Comparison of ENCODE assay signal across 3 worm cellular contexts in the genomic region with DNA sequence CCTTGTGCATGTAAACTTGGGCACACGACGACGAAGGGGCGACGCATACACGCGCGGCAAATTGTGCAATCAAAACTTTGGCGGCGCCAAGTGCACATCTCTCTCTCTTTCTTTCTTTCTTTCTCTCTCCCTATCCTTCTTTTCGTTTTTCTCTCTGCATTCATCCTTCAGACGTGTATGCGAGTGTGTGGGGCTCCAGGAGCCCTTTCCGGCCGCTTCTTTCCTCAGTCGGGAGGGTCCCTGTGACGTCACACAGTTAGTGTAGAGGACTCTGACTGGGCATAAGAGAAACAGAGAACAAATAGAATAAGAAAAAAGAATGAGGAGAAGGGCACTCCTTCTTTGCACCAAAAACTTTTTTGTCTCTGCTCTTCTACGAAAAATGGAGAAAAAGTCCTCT.
TF ChIP-seq lines count a peak whose summit lies in the region.

No protein-coding gene starts in this region.

TF ChIP-seq in whole organism, L1 larva, 84 proteins besides CTCF, POLR2A, EP300 and RAD21 (continued from another document and continues in another):
- TF ChIP-seq lin-35 (GFP tag; optimal IDR thresholded peaks at IDR 0.05; lab: Kevin White, UChicago) (peak in 1 of 2 experiments; percentile 53), nhr-85 (tag; lab: Kevin White, UChicago) (no peak), nhr-11 (tag; optimal IDR thresholded peaks at IDR 0.05; lab: Kevin White, UChicago) (no peak), lin-39 (tag; optimal IDR thresholded peaks at IDR 0.05; lab: Kevin White, UChicago) (no peak), alr-1 (tag; optimal IDR thresholded peaks at IDR 0.05; lab: Kevin White, UChicago; ENCODE audit: borderline replicate concordance) (no peak), aha-1 (tag; optimal IDR thresholded peaks at IDR 0.05; lab: Kevin White, UChicago) (no peak), egl-27 (tag; optimal IDR thresholded peaks at IDR 0.05; lab: Kevin White, UChicago) (peak in 1 of 2 experiments; percentile 48), zip-4 (GFP tag; optimal IDR thresholded peaks at IDR 0.05; lab: Kevin White, UChicago) (peak; percentile 27), sptf-1 (tag; optimal IDR thresholded peaks at IDR 0.05; lab: Kevin White, UChicago) (no peak), nhr-12 (tag; optimal IDR thresholded peaks at IDR 0.05; lab: Kevin White, UChicago) (no peak), sox-4 (tag; optimal IDR thresholded peaks at IDR 0.05; lab: Kevin White, UChicago) (no peak), lsy-2 (tag; optimal IDR thresholded peaks at IDR 0.05; lab: Kevin White, UChicago) (peak; percentile 70 to 72), ama-1 (optimal IDR thresholded peaks at IDR 0.05; lab: Kevin White, UChicago) (no peak), lir-3 (tag; optimal IDR thresholded peaks at IDR 0.05; lab: Kevin White, UChicago; ENCODE audit: poor library complexity) (peak; percentile 2), lin-15B (tag; optimal IDR thresholded peaks at IDR 0.05; lab: Kevin White, UChicago) (no peak), hpl-2 (GFP tag; optimal IDR thresholded peaks at IDR 0.05; lab: Kevin White, UChicago) (no peak), mep-1 (tag; optimal IDR thresholded peaks at IDR 0.05; lab: Kevin White, UChicago) (peak; percentile 68), snpc-4 (tag; optimal IDR thresholded peaks at IDR 0.05; lab: Kevin White, UChicago) (no peak), F16B12.6 (tag; optimal IDR thresholded peaks at IDR 0.05; lab: Kevin White, UChicago) (no peak), ets-5 (GFP tag; IDR thresholded peaks at IDR 0.05; lab: Robert Waterston, UW) (no peak), Y116A8C.19 (tag; optimal IDR thresholded peaks at IDR 0.05; lab: Kevin White, UChicago; ENCODE audit: borderline replicate concordance) (no peak), fkh-8 (tag; optimal IDR thresholded peaks at IDR 0.05; lab: Kevin White, UChicago) (peak; percentile 69), nhr-19 (GFP tag; conservative IDR thresholded peaks at IDR 0.05; lab: Robert Waterston, UW) (peak; percentile 44), mdl-1 (tag; optimal IDR thresholded peaks at IDR 0.05; lab: Kevin White, UChicago) (peak in 1 of 2 experiments; percentile 57), nhr-237 (tag; optimal IDR thresholded peaks at IDR 0.05; lab: Kevin White, UChicago) (no peak), pqm-1 (tag; optimal IDR thresholded peaks at IDR 0.05; lab: Kevin White, UChicago) (no peak), fkh-10 (GFP tag; optimal IDR thresholded peaks at IDR 0.05; lab: Kevin White, UChicago) (peak; percentile 96), hlh-17 (GFP tag; optimal IDR thresholded peaks at IDR 0.05; lab: Kevin White, UChicago; ENCODE audit: borderline replicate concordance) (no peak), fos-1 (tag; optimal IDR thresholded peaks at IDR 0.05; lab: Kevin White, UChicago) (peak; percentile 5), nhr-84 (tag; optimal IDR thresholded peaks at IDR 0.05; lab: Kevin White, UChicago) (no peak), ces-1 (GFP tag; optimal IDR thresholded peaks at IDR 0.05; lab: Kevin White, UChicago) (peak; percentile 59), sup-37 (GFP tag; optimal IDR thresholded peaks at IDR 0.05; lab: Kevin White, UChicago) (no peak), aly-2 (tag; optimal IDR thresholded peaks at IDR 0.05; lab: Kevin White, UChicago) (no peak), tbx-2 (tag; optimal IDR thresholded peaks at IDR 0.05; lab: Kevin White, UChicago) (peak; percentile 77), ceh-82 (tag; optimal IDR thresholded peaks at IDR 0.05; lab: Kevin White, UChicago) (peak; percentile 3 to 82 (median 78)), nhr-76 (tag; optimal IDR thresholded peaks at IDR 0.05; lab: Kevin White, UChicago) (no peak), ztf-11 (tag; optimal IDR thresholded peaks at IDR 0.05; lab: Kevin White, UChicago) (no peak), unc-62 (GFP tag; optimal IDR thresholded peaks at IDR 0.05; lab: Kevin White, UChicago) (no peak), unc-98 (GFP tag; IDR thresholded peaks at IDR 0.05; lab: Robert Waterston, UW) (no peak), elt-2 (tag; optimal IDR thresholded peaks at IDR 0.05; lab: Kevin White, UChicago) (no peak), fkh-4 (tag; optimal IDR thresholded peaks at IDR 0.05; lab: Kevin White, UChicago; ENCODE audit: borderline replicate concordance) (no peak), egl-13 (tag; optimal IDR thresholded peaks at IDR 0.05; lab: Kevin White, UChicago) (peak; percentile 51)

TF ChIP-seq in whole organism, L3 larva, 47 proteins besides CTCF, POLR2A, EP300 and RAD21 (continued from another document):
- no peak for TF ChIP-seq elt-2 (tag; optimal IDR thresholded peaks at IDR 0.05; lab: Kevin White, UChicago)
- TF ChIP-seq ama-1 (optimal IDR thresholded peaks at IDR 0.05; lab: Kevin White, UChicago) = peak; percentile 10
- peak; percentile 47 for TF ChIP-seq hmg-11 (tag; optimal IDR thresholded peaks at IDR 0.05; lab: Kevin White, UChicago)
- TF ChIP-seq ztf-4 (tag; optimal IDR thresholded peaks at IDR 0.05; lab: Kevin White, UChicago) = no peak
- TF ChIP-seq ZK546.5 (tag; optimal IDR thresholded peaks at IDR 0.05; lab: Kevin White, UChicago) = no peak
- peak; percentile 49 for TF ChIP-seq egl-5 (tag; optimal IDR thresholded peaks at IDR 0.05; lab: Kevin White, UChicago)
- TF ChIP-seq unc-39 (tag; optimal IDR thresholded peaks at IDR 0.05; lab: Kevin White, UChicago) = no peak
- TF ChIP-seq sea-2 (GFP tag; optimal IDR thresholded peaks at IDR 0.05; lab: Kevin White, UChicago) = no peak
- no peak for TF ChIP-seq nhr-77 (tag; optimal IDR thresholded peaks at IDR 0.05; lab: Kevin White, UChicago)
- TF ChIP-seq ztf-11 (tag; optimal IDR thresholded peaks at IDR 0.05; lab: Kevin White, UChicago) = no peak
- TF ChIP-seq mml-1 (tag; optimal IDR thresholded peaks at IDR 0.05; lab: Kevin White, UChicago) = no peak
- no peak for TF ChIP-seq jun-1 (tag; optimal IDR thresholded peaks at IDR 0.05; lab: Kevin White, UChicago)
- TF ChIP-seq ceh-9 (tag; optimal IDR thresholded peaks at IDR 0.05; lab: Kevin White, UChicago) = no peak
- peak; percentile 23 for TF ChIP-seq lsy-12 (tag; optimal IDR thresholded peaks at IDR 0.05; lab: Kevin White, UChicago)
- TF ChIP-seq lin-15B (tag; optimal IDR thresholded peaks at IDR 0.05; lab: Kevin White, UChicago) = peak; percentile 36
- TF ChIP-seq elt-3 (tag; optimal IDR thresholded peaks at IDR 0.05; lab: Kevin White, UChicago) = no peak
- no peak for TF ChIP-seq ceh-16 (tag; optimal IDR thresholded peaks at IDR 0.05; lab: Kevin White, UChicago)
- TF ChIP-seq nhr-237 (tag; optimal IDR thresholded peaks at IDR 0.05; lab: Kevin White, UChicago) = no peak
- TF ChIP-seq skn-1 (tag; optimal IDR thresholded peaks at IDR 0.05; lab: Kevin White, UChicago) = no peak
- TF ChIP-seq ceh-28 (tag; optimal IDR thresholded peaks at IDR 0.05; lab: Kevin White, UChicago) = peak; percentile 14
- TF ChIP-seq nhr-11 (tag; optimal IDR thresholded peaks at IDR 0.05; lab: Kevin White, UChicago) = no peak
- TF ChIP-seq pha-4 (tag; optimal IDR thresholded peaks at IDR 0.05; lab: Kevin White, UChicago) = no peak
- TF ChIP-seq unc-62 (GFP tag; optimal IDR thresholded peaks at IDR 0.05; lab: Kevin White, UChicago) = peak; percentile 26
- no peak for TF ChIP-seq nhr-12 (tag; optimal IDR thresholded peaks at IDR 0.05; lab: Kevin White, UChicago)
- TF ChIP-seq pqm-1 (tag; optimal IDR thresholded peaks at IDR 0.05; lab: Kevin White, UChicago) = no peak
- TF ChIP-seq mdl-1 (tag; optimal IDR thresholded peaks at IDR 0.05; lab: Kevin White, UChicago) = peak; percentile 47
- TF ChIP-seq lin-39 (tag; optimal IDR thresholded peaks at IDR 0.05; lab: Kevin White, UChicago) = peak; percentile 93
- TF ChIP-seq daf-12 (tag; optimal IDR thresholded peaks at IDR 0.05; lab: Kevin White, UChicago) = no peak
- TF ChIP-seq nhr-76 (tag; optimal IDR thresholded peaks at IDR 0.05; lab: Kevin White, UChicago) = no peak
TF ChIP-seq in whole organism, L3 larva: peak in this region for 15.

TF ChIP-seq in whole organism, young adult, 124 proteins besides CTCF, POLR2A, EP300 and RAD21 (continued from another document and continues in another):
- TF ChIP-seq F22D6.2 (tag; optimal IDR thresholded peaks at IDR 0.05; lab: Kevin White, UChicago) (no peak), B0336.3 (GFP tag; IDR thresholded peaks at IDR 0.05; lab: Robert Waterston, UW) (no peak), hlh-26 (GFP tag; conservative IDR thresholded peaks at IDR 0.05; lab: Robert Waterston, UW) (no peak), T26A5.8 (tag; optimal IDR thresholded peaks at IDR 0.05; lab: Kevin White, UChicago) (no peak), sdz-38 (tag; optimal IDR thresholded peaks at IDR 0.05; lab: Kevin White, UChicago) (no peak), mes-4 (tag; optimal IDR thresholded peaks at IDR 0.05; lab: Kevin White, UChicago) (no peak), chd-7 (tag; optimal IDR thresholded peaks at IDR 0.05; lab: Kevin White, UChicago) (peak; percentile 69), nfya-2 (GFP tag; IDR thresholded peaks at IDR 0.05; lab: Robert Waterston, UW) (no peak), xnd-1 (tag; optimal IDR thresholded peaks at IDR 0.05; lab: Kevin White, UChicago) (no peak), unc-130 (GFP tag; optimal IDR thresholded peaks at IDR 0.05; lab: Kevin White, UChicago) (no peak), let-526 (GFP tag; IDR thresholded peaks at IDR 0.05; lab: Robert Waterston, UW) (no peak), C06A6.2 (GFP tag; conservative IDR thresholded peaks at IDR 0.05; lab: Robert Waterston, UW) (0 out of 2 replicates have a peak, but pooled peaks have one; percentile 56), mcd-1 (GFP tag; IDR thresholded peaks at IDR 0.05; lab: Robert Waterston, UW) (peak; percentile 17; the same call in 1 of the 2 replicates), egl-44 (GFP tag; IDR thresholded peaks at IDR 0.05; lab: Robert Waterston, UW) (no peak), nhr-90 (tag; optimal IDR thresholded peaks at IDR 0.05; lab: Kevin White, UChicago) (no peak), cebp-2 (GFP tag; IDR thresholded peaks at IDR 0.05; lab: Robert Waterston, UW) (no peak), die-1 (tag; optimal IDR thresholded peaks at IDR 0.05; lab: Kevin White, UChicago) (no peak), zim-3 (tag; optimal IDR thresholded peaks at IDR 0.05; lab: Kevin White, UChicago) (no peak), B0261.1 (tag; optimal IDR thresholded peaks at IDR 0.05; lab: Kevin White, UChicago) (no peak), lin-35 (GFP tag; optimal IDR thresholded peaks at IDR 0.05; lab: Kevin White, UChicago) (peak in 1 of 3 experiments; percentile 59), pbrm-1 (GFP tag; IDR thresholded peaks at IDR 0.05; lab: Robert Waterston, UW) (no peak), B0035.1 (tag; optimal IDR thresholded peaks at IDR 0.05; lab: Kevin White, UChicago) (no peak), D2030.7 (GFP tag; IDR thresholded peaks at IDR 0.05; lab: Robert Waterston, UW) (no peak), hrde-1 (tag; optimal IDR thresholded peaks at IDR 0.05; lab: Kevin White, UChicago; ENCODE audit: borderline replicate concordance) (no peak), bed-2 (GFP tag; IDR thresholded peaks at IDR 0.05; lab: Robert Waterston, UW) (no peak), zfh-2 (GFP tag; conservative IDR thresholded peaks at IDR 0.05; lab: Robert Waterston, UW) (peak; percentile 92), snpc-1.3 (tag; optimal IDR thresholded peaks at IDR 0.05; lab: Kevin White, UChicago; ENCODE audit: insufficient read depth) (no peak), attf-6 (GFP tag; IDR thresholded peaks at IDR 0.05; lab: Robert Waterston, UW) (no peak), F37B4.10 (GFP tag; IDR thresholded peaks at IDR 0.05; lab: Robert Waterston, UW) (no peak), gei-17 (GFP tag; optimal IDR thresholded peaks at IDR 0.05; lab: Kevin White, UChicago) (no peak), cebp-1 (GFP tag; IDR thresholded peaks at IDR 0.05; lab: Robert Waterston, UW) (no peak), cebp-1 (tag; optimal IDR thresholded peaks at IDR 0.05; lab: Kevin White, UChicago) (peak; percentile 48), ztf-26 (tag; optimal IDR thresholded peaks at IDR 0.05; lab: Kevin White, UChicago) (no peak), hmg-20 (GFP tag; IDR thresholded peaks at IDR 0.05; lab: Robert Waterston, UW) (no peak), ceh-79 (tag; optimal IDR thresholded peaks at IDR 0.05; lab: Kevin White, UChicago) (no peak), lin-40 (tag; optimal IDR thresholded peaks at IDR 0.05; lab: Kevin White, UChicago) (peak; percentile 46), ceh-40 (GFP tag; IDR thresholded peaks at IDR 0.05; lab: Robert Waterston, UW) (no peak), nhr-120 (GFP tag; IDR thresholded peaks at IDR 0.05; lab: Robert Waterston, UW) (no peak), him-1 (tag; optimal IDR thresholded peaks at IDR 0.05; lab: Kevin White, UChicago) (no peak), ceh-91 (GFP tag; IDR thresholded peaks at IDR 0.05; lab: Robert Waterston, UW) (no peak), lin-54 (GFP tag; optimal IDR thresholded peaks at IDR 0.05; lab: Kevin White, UChicago) (no peak), T07F8.4 (tag; optimal IDR thresholded peaks at IDR 0.05; lab: Kevin White, UChicago) (no peak), madf-6 (GFP tag; IDR thresholded peaks at IDR 0.05; lab: Robert Waterston, UW) (no peak), somi-1 (GFP tag; optimal IDR thresholded peaks at IDR 0.05; lab: Kevin White, UChicago) (peak; percentile 74), ccch-3 (GFP tag; optimal IDR thresholded peaks at IDR 0.05; lab: Kevin White, UChicago) (no peak), F57A8.1 (GFP tag; optimal IDR thresholded peaks at IDR 0.05; lab: Kevin White, UChicago) (no peak), hmg-1.2 (GFP tag; IDR thresholded peaks at IDR 0.05; lab: Robert Waterston, UW) (peak; percentile 40; the same call in 1 of the 2 replicates), snpc-3.4 (tag; optimal IDR thresholded peaks at IDR 0.05; lab: Kevin White, UChicago) (no peak), C17E4.6 (GFP tag; IDR thresholded peaks at IDR 0.05; lab: Robert Waterston, UW) (no peak), mel-28 (tag; optimal IDR thresholded peaks at IDR 0.05; lab: Kevin White, UChicago; ENCODE audit: borderline replicate concordance) (no peak), F23B12.7 (tag; optimal IDR thresholded peaks at IDR 0.05; lab: Kevin White, UChicago; ENCODE audit: insufficient read depth) (no peak), ZK185.1 (tag; optimal IDR thresholded peaks at IDR 0.05; lab: Kevin White, UChicago; ENCODE audit: poor library complexity, severe bottlenecking) (no peak), B0019.2 (GFP tag; conservative IDR thresholded peaks at IDR 0.05; lab: Robert Waterston, UW) (no peak), nhr-27 (tag; optimal IDR thresholded peaks at IDR 0.05; lab: Kevin White, UChicago) (no peak), nhr-179 (tag; optimal IDR thresholded peaks at IDR 0.05; lab: Kevin White, UChicago) (no peak), lsl-1 (GFP tag; optimal IDR thresholded peaks at IDR 0.05; lab: Kevin White, UChicago) (no peak), ets-4 (GFP tag; optimal IDR thresholded peaks at IDR 0.05; lab: Kevin White, UChicago) (no peak), sea-2 (GFP tag; IDR thresholded peaks at IDR 0.05; lab: Robert Waterston, UW) (no peak), F52B5.7 (tag; optimal IDR thresholded peaks at IDR 0.05; lab: Kevin White, UChicago) (no peak), Y53G8AR.9 (GFP tag; conservative IDR thresholded peaks at IDR 0.05; lab: Robert Waterston, UW) (no peak), ztf-18 (tag; optimal IDR thresholded peaks at IDR 0.05; lab: Kevin White, UChicago) (no peak), lir-1 (GFP tag; conservative IDR thresholded peaks at IDR 0.05; lab: Robert Waterston, UW) (no peak), dpl-1 (GFP tag; optimal IDR thresholded peaks at IDR 0.05; lab: Kevin White, UChicago) (no peak), sptf-2 (GFP tag; optimal IDR thresholded peaks at IDR 0.05; lab: Kevin White, UChicago) (no peak), hsf-1 (GFP tag; IDR thresholded peaks at IDR 0.05; lab: Robert Waterston, UW) (no peak), Y56A3A.18 (GFP tag; IDR thresholded peaks at IDR 0.05; lab: Robert Waterston, UW) (no peak), K12H6.12 (tag; optimal IDR thresholded peaks at IDR 0.05; lab: Kevin White, UChicago) (peak; percentile 64), rcor-1 (GFP tag; IDR thresholded peaks at IDR 0.05; lab: Robert Waterston, UW) (no peak), F33H1.4 (GFP tag; IDR thresholded peaks at IDR 0.05; lab: Robert Waterston, UW) (no peak)
